Worm (Caenorhabditis elegans): Measurements from ENCODE around the gene flp-32.
A peak's percentile ranks its signal among the peaks of the same experiment; 100 is the strongest.

flp-32 gene

ce11 chrX:15388259-15388658, 45.3 kb upstream of the flp-32 start:
- peak; percentile 30 for TF ChIP-seq snpc-4 (tag; optimal IDR thresholded peaks at IDR 0.05)
- no peak for TF ChIP-seq unc-62 (GFP tag; optimal IDR thresholded peaks at IDR 0.05)

DNA sequence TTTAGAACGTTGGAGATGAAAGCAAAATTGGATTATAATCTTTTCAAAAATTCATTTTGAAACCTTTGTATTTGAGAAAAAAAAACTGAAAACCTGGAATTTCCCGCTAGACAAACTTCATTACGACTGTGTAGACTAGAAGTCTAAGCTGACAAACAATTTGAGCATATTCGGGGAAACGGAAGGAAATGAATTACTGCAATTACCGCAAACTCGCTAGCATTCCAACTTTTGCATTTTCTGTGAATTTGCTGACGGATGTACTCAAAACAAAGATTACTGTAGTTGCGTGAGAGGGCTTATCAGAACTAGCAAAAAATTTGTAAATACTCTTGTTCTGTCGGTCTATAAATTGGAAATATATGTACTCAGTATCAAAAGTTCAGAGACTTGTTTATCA, 43.7 kb upstream of the flp-32 start:
- peak in 1 of 2 experiments; percentile 41 for TF ChIP-seq lsy-2 (tag; optimal IDR thresholded peaks at IDR 0.05)
- no peak for TF ChIP-seq mdl-1 (tag; optimal IDR thresholded peaks at IDR 0.05)

- no peak for TF ChIP-seq C34F6.9 (tag; optimal IDR thresholded peaks at IDR 0.05)
- TF ChIP-seq snpc-4 (tag; optimal IDR thresholded peaks at IDR 0.05), result peak; percentile 33
Observed at ce11 chrX:15392672-15393071, 40.9 kb upstream of the flp-32 start.

DNA sequence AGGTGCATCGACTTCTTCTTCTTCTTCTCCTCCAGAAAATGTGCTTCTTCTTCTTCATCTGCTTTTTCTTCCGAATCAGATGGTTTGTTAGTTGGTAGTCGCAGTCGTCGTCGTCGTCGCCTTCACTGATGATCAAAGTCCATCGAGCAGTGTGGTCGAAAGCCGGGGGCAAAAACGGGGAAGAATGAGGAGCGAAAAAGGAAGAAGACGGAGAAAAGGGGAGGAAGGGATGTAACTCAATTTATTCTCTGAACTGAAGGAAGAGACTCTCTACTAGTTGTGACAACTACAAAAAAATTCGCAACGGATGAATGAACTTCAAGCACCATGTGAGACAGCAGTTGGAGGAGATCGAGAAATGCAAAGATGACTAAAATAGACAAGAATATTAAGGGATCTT, 37.9 kb upstream of the flp-32 start:
- TF ChIP-seq mab-5 (tag; optimal IDR thresholded peaks at IDR 0.05) (no peak), mdl-1 (tag; optimal IDR thresholded peaks at IDR 0.05) (no peak), F13H6.1 (tag; optimal IDR thresholded peaks at IDR 0.05) (peak; percentile 54), peb-1 (tag; optimal IDR thresholded peaks at IDR 0.05) (no peak), unc-55 (GFP tag; optimal IDR thresholded peaks at IDR 0.05) (no peak), ztf-1 (GFP tag; conservative IDR thresholded peaks at IDR 0.05) (no peak), nhr-237 (tag; optimal IDR thresholded peaks at IDR 0.05) (no peak), nhr-12 (tag; optimal IDR thresholded peaks at IDR 0.05) (no peak), nhr-25 (tag; optimal IDR thresholded peaks at IDR 0.05) (no peak), elt-1 (tag; optimal IDR thresholded peaks at IDR 0.05) (no peak), nhr-6 (tag; optimal IDR thresholded peaks at IDR 0.05) (no peak), unc-62 (GFP tag; optimal IDR thresholded peaks at IDR 0.05) (no peak), nhr-10 (tag; optimal IDR thresholded peaks at IDR 0.05) (no peak), nhr-129 (tag; optimal IDR thresholded peaks at IDR 0.05) (no peak), nhr-21 (tag; optimal IDR thresholded peaks at IDR 0.05) (no peak), lin-39 (tag; optimal IDR thresholded peaks at IDR 0.05) (no peak), R02D3.7 (tag; optimal IDR thresholded peaks at IDR 0.05) (no peak), gmeb-1 (tag; optimal IDR thresholded peaks at IDR 0.05) (no peak), sma-3 (GFP tag; optimal IDR thresholded peaks at IDR 0.05) (no peak), lin-13 (GFP tag; optimal IDR thresholded peaks at IDR 0.05) (no peak), mbf-1 (tag; optimal IDR thresholded peaks at IDR 0.05) (no peak), crh-2 (tag; optimal IDR thresholded peaks at IDR 0.05) (no peak), zag-1 (tag; optimal IDR thresholded peaks at IDR 0.05) (peak; percentile 48), ZK546.5 (tag; optimal IDR thresholded peaks at IDR 0.05) (no peak), egl-27 (tag; optimal IDR thresholded peaks at IDR 0.05) (no peak), alr-1 (tag; optimal IDR thresholded peaks at IDR 0.05) (no peak), ceh-16 (tag; optimal IDR thresholded peaks at IDR 0.05) (no peak), nhr-23 (tag; optimal IDR thresholded peaks at IDR 0.05) (no peak), sem-4 (tag; optimal IDR thresholded peaks at IDR 0.05) (peak; percentile 15), lsy-2 (tag; optimal IDR thresholded peaks at IDR 0.05) (peak in 1 of 2 experiments; percentile 3), elt-3 (tag; optimal IDR thresholded peaks at IDR 0.05) (no peak), lin-11 (tag; optimal IDR thresholded peaks at IDR 0.05) (no peak), blmp-1 (tag; optimal IDR thresholded peaks at IDR 0.05; ENCODE audit: insufficient read depth) (no peak), snpc-4 (tag; optimal IDR thresholded peaks at IDR 0.05) (no peak), unc-39 (tag; optimal IDR thresholded peaks at IDR 0.05) (no peak), sma-9 (GFP tag; optimal IDR thresholded peaks at IDR 0.05) (peak; percentile 57), sma-9 (tag; optimal IDR thresholded peaks at IDR 0.05) (no peak), ztf-11 (tag; optimal IDR thresholded peaks at IDR 0.05) (no peak), ztf-4 (tag; optimal IDR thresholded peaks at IDR 0.05) (no peak)
